Worm (Caenorhabditis elegans): ENCODE results near the gene C47D12.2.

The C47D12.2 gene

ce11 chrII:11724362-11724761, 48.3 kb downstream of the C47D12.2 start:
- TF ChIP-seq pha-4 (tag; optimal IDR thresholded peaks at IDR 0.05) (no peak), ceh-18 (tag; optimal IDR thresholded peaks at IDR 0.05) (peak; percentile 33), unc-42 (tag; optimal IDR thresholded peaks at IDR 0.05) (peak; percentile 86), nfya-1 (tag; optimal IDR thresholded peaks at IDR 0.05) (peak; percentile 17), ceh-9 (tag; optimal IDR thresholded peaks at IDR 0.05) (no peak), ceh-31 (tag; optimal IDR thresholded peaks at IDR 0.05) (peak; percentile 34), ztf-16 (tag; optimal IDR thresholded peaks at IDR 0.05) (no peak), unc-86 (tag; optimal IDR thresholded peaks at IDR 0.05) (no peak), unc-55 (GFP tag; optimal IDR thresholded peaks at IDR 0.05) (peak; percentile 29)

ce11 chrII:11725615-11726014, 49.5 kb downstream of the C47D12.2 start:
- no peak for TF ChIP-seq gmeb-2 (tag; optimal IDR thresholded peaks at IDR 0.05)
- TF ChIP-seq ceh-22 (tag; optimal IDR thresholded peaks at IDR 0.05), result no peak
- TF ChIP-seq sox-4 (tag; optimal IDR thresholded peaks at IDR 0.05), result no peak
- TF ChIP-seq ceh-18 (tag; optimal IDR thresholded peaks at IDR 0.05), result no peak
- TF ChIP-seq hlh-13 (GFP tag; optimal IDR thresholded peaks at IDR 0.05), result no peak
- no peak for TF ChIP-seq C08G9.2 (tag; optimal IDR thresholded peaks at IDR 0.05)
- no peak for TF ChIP-seq nfya-1 (tag; optimal IDR thresholded peaks at IDR 0.05)
- TF ChIP-seq madf-2 (tag; optimal IDR thresholded peaks at IDR 0.05), result no peak
- TF ChIP-seq ahr-1 (tag; optimal IDR thresholded peaks at IDR 0.05), result no peak
- TF ChIP-seq unc-3 (GFP tag; conservative IDR thresholded peaks at IDR 0.05), result no peak
- no peak for TF ChIP-seq unc-3 (tag; optimal IDR thresholded peaks at IDR 0.05)
- no peak for TF ChIP-seq fkh-6 (tag; optimal IDR thresholded peaks at IDR 0.05)
- TF ChIP-seq ceh-24 (tag; optimal IDR thresholded peaks at IDR 0.05), result no peak
- TF ChIP-seq pqm-1 (tag; optimal IDR thresholded peaks at IDR 0.05), result no peak
- no peak for TF ChIP-seq Y22D7AL.16 (tag; optimal IDR thresholded peaks at IDR 0.05)
- no peak for TF ChIP-seq hlh-30 (tag; optimal IDR thresholded peaks at IDR 0.05; ENCODE audit: insufficient read depth)
- TF ChIP-seq ceh-2 (tag; optimal IDR thresholded peaks at IDR 0.05), result no peak
- TF ChIP-seq K02D7.2 (tag; optimal IDR thresholded peaks at IDR 0.05), result no peak
- TF ChIP-seq ceh-30 (tag; optimal IDR thresholded peaks at IDR 0.05), result no peak
- no peak for TF ChIP-seq ceh-6 (GFP tag; optimal IDR thresholded peaks at IDR 0.05)

DNA sequence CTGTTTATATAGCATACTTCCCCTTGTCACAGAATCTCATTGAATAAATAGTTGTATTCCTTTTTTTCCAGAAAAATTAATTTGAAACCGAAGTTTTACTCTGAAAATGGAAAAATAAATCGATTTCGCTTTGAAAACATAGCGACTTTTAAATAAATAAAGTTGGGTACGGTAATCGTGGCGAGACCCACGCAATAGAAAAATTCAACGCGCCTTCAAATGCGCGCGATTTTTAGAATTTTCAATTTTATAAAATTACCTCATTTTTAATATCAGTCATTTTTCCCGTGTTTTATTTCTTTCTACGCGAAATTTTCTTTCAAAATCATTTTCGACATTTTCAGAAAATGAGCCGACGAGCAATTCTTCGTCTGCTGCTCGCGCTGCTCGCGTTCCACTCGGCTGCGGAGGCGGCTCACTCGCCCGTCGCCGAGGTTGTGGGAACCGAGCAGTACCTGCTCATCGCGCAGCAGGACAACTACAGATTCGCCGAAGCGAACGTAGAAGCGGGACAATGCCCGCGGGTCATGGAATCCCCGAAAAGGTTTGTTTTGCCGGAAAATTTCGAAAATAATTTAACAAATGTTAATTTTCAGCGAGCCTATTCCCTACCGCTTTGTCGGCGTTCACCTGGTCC, 50.5 kb downstream of the C47D12.2 start, which contains the start of gene F13D12.5:
TSS of gene F13D12.5 (plus strand) at position 345 of the 637 bp plus-strand sequence.
- TF ChIP-seq unc-55 (GFP tag; optimal IDR thresholded peaks at IDR 0.05) (no peak), hlh-15 (tag; optimal IDR thresholded peaks at IDR 0.05) (no peak), npax-4 (tag; optimal IDR thresholded peaks at IDR 0.05) (no peak), pros-1 (tag; optimal IDR thresholded peaks at IDR 0.05) (no peak), hlh-30 (tag; optimal IDR thresholded peaks at IDR 0.05; ENCODE audit: insufficient read depth) (no peak), hlh-6 (tag; optimal IDR thresholded peaks at IDR 0.05) (no peak), dmd-4 (tag; optimal IDR thresholded peaks at IDR 0.05; ENCODE audit: borderline replicate concordance) (no peak), K09A11.1 (tag; optimal IDR thresholded peaks at IDR 0.05; ENCODE audit: insufficient read depth) (no peak), hlh-8 (tag; optimal IDR thresholded peaks at IDR 0.05) (no peak), ceh-6 (GFP tag; optimal IDR thresholded peaks at IDR 0.05) (no peak), nhr-11 (tag; optimal IDR thresholded peaks at IDR 0.05) (no peak), elt-4 (tag; optimal IDR thresholded peaks at IDR 0.05) (no peak), tbx-2 (tag; optimal IDR thresholded peaks at IDR 0.05) (no peak), odd-2 (tag; optimal IDR thresholded peaks at IDR 0.05) (no peak), C08G9.2 (tag; optimal IDR thresholded peaks at IDR 0.05) (no peak)

DNA sequence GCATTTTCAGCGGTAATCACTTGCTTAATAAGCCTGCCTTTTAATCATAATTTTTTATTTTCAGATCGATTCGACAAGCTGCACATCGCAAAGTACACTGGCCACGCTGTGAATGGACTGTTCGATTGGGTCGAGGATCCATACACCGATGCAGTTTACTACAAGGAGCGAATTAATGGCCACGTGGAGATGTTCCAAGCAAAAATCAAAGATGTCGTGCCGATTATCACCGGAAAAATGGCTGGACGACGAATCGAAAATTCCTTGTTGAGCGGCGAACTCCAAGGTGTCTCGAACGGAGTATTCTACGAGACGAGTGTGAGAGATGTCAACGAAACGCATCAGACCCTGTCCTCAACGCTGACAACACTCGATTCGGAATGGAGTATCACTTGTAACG, 51.3 kb downstream of the C47D12.2 start:
- TF ChIP-seq eyg-1 (tag; optimal IDR thresholded peaks at IDR 0.05) (no peak), hlh-6 (tag; optimal IDR thresholded peaks at IDR 0.05) (no peak), mec-3 (tag; optimal IDR thresholded peaks at IDR 0.05; ENCODE audit: borderline replicate concordance) (no peak), pat-9 (tag; optimal IDR thresholded peaks at IDR 0.05) (no peak), pqm-1 (tag; optimal IDR thresholded peaks at IDR 0.05) (no peak), C38D4.7 (GFP tag; optimal IDR thresholded peaks at IDR 0.05) (no peak), tbx-2 (tag; optimal IDR thresholded peaks at IDR 0.05) (no peak), lim-6 (tag; optimal IDR thresholded peaks at IDR 0.05) (no peak), rnt-1 (tag; optimal IDR thresholded peaks at IDR 0.05) (no peak), ceh-34 (tag; optimal IDR thresholded peaks at IDR 0.05) (no peak), T23F11.4 (GFP tag; optimal IDR thresholded peaks at IDR 0.05) (no peak), pha-4 (tag; optimal IDR thresholded peaks at IDR 0.05) (no peak)

Data from whole organism, late embryonic.